Worm (Caenorhabditis elegans) whole organism, young adult: Measurements from ENCODE around the gene C08D8.1.

ENCODE experiments used
- B0035.1 ChIP-seq: sonication (generic microtip); optimal IDR thresholded peaks from 2 replicates; lab custom pipeline; 2016; ENCODE audit warnings: missing genetic modification characterization, mild to moderate bottlenecking, missing compliant biosample characterization, missing genotype, missing genetic modification reagents
- F22D6.2 ChIP-seq: sonication (generic microtip); optimal IDR thresholded peaks from 2 replicates; lab custom pipeline; 2016; ENCODE audit warnings: mild to moderate bottlenecking, missing genetic modification characterization, missing compliant biosample characterization
- F23B12.7 ChIP-seq: sonication (generic microtip); optimal IDR thresholded peaks from 2 replicates; lab custom pipeline; 2017; ENCODE audit warnings: missing genetic modification characterization, mild to moderate bottlenecking, missing compliant biosample characterization, antibody characterized with exemption, moderate library complexity; ENCODE audit not compliant: insufficient read depth
- F33H1.4 ChIP-seq: fragments of 200-800 bp; sonication (Bioruptor generic); IDR thresholded peaks from 2 replicates; pipeline ENCODE4 v1.3.6; 2022; ENCODE audit warnings: missing genetic modification reagents, missing genetic modification characterization, missing compliant biosample characterization
- F39B2.1 ChIP-seq: fragments of 200-800 bp; sonication (Bioruptor generic); IDR thresholded peaks from 2 replicates; pipeline ENCODE4 v1.3.6; 2022; ENCODE audit warnings: missing genetic modification reagents, missing genetic modification characterization, missing compliant biosample characterization
- F55B11.4 ChIP-seq: sonication (generic microtip); optimal IDR thresholded peaks from 2 replicates; lab custom pipeline; 2016; ENCODE audit warnings: missing compliant biosample characterization, missing genetic modification characterization, borderline replicate concordance; ENCODE audit not compliant: insufficient read depth
- K11D2.4 ChIP-seq: fragments of 200-800 bp; sonication (Bioruptor generic); IDR thresholded peaks from 2 replicates; pipeline ENCODE4 v1.3.6; 2022; ENCODE audit warnings: missing genetic modification reagents, missing genetic modification characterization, missing compliant biosample characterization
- K12H6.12 ChIP-seq: fragments of 200-800 bp; sonication (Bioruptor generic); optimal IDR thresholded peaks from 2 replicates; lab custom pipeline; 2018; ENCODE audit warnings: mild to moderate bottlenecking, missing genetic modification characterization, missing compliant biosample characterization
- T07F8.4 ChIP-seq: sonication (generic microtip); optimal IDR thresholded peaks from 2 replicates; lab custom pipeline; 2016; ENCODE audit warnings: mild to moderate bottlenecking, missing genetic modification characterization, moderate library complexity, missing compliant biosample characterization
- Y79H2A.3 ChIP-seq: fragments of 200-800 bp; sonication (Bioruptor generic); conservative IDR thresholded peaks from 2 replicates; pipeline ENCODE4 v1.3.6; 2022; ENCODE audit warnings: missing genetic modification reagents, missing genetic modification characterization, missing compliant biosample characterization
- akir-1 ChIP-seq: fragments of 200-800 bp; sonication (Bioruptor generic); optimal IDR thresholded peaks from 2 replicates; lab custom pipeline; 2018; ENCODE audit warnings: mild to moderate bottlenecking, missing genetic modification characterization, moderate library complexity, missing compliant biosample characterization
- aptf-2 ChIP-seq: fragments of 200-800 bp; sonication (Bioruptor generic); conservative IDR thresholded peaks from 2 replicates; pipeline ENCODE4 v1.3.6; 2022; ENCODE audit warnings: missing genetic modification reagents, missing genetic modification characterization, missing compliant biosample characterization
- cebp-1 ChIP-seq, 2 experiments: fragments of 200-800 bp in 1 of 2; sonication (Bioruptor generic) in 1 of 2; sonication (generic microtip) in 1 of 2; IDR thresholded peaks in 1 of 2; optimal IDR thresholded peaks in 1 of 2; 2 replicates each; pipeline versions ENCODE4 v1.3.6 to Lab custom; 2017 to 2022; ENCODE audit warnings: missing compliant biosample characterization in 2 of 2, missing genetic modification characterization in 2 of 2, mild to moderate bottlenecking in 1 of 2, missing genetic modification reagents in 1 of 2, moderate library complexity in 1 of 2
- cebp-2 ChIP-seq: fragments of 200-800 bp; sonication (Bioruptor generic); IDR thresholded peaks from 2 replicates; pipeline ENCODE4 v1.3.6; 2022; ENCODE audit warnings: missing genetic modification characterization, missing compliant biosample characterization
- dpff-1 ChIP-seq: sonication (generic microtip); optimal IDR thresholded peaks from 2 replicates; lab custom pipeline; 2017; ENCODE audit warnings: mild to moderate bottlenecking, missing genetic modification characterization, missing compliant biosample characterization
- dpl-1 ChIP-seq: fragments of 150-350 bp; optimal IDR thresholded peaks from 2 replicates; lab custom pipeline; 2014; ENCODE audit warnings: missing biosample characterization, missing genetic modification reagents, missing genetic modification characterization
- efl-1 ChIP-seq: fragments of 150-350 bp; optimal IDR thresholded peaks from 2 replicates; lab custom pipeline; 2014; ENCODE audit warnings: missing biosample characterization, missing genetic modification reagents, missing genetic modification characterization
- egl-18 ChIP-seq: fragments of 200-800 bp; sonication (Bioruptor generic); IDR thresholded peaks from 2 replicates; pipeline ENCODE4 v1.3.6; 2022; ENCODE audit warnings: missing genetic modification reagents, missing genetic modification characterization, missing compliant biosample characterization
- fkh-3 ChIP-seq: sonication (generic microtip); optimal IDR thresholded peaks from 2 replicates; lab custom pipeline; 2016; ENCODE audit warnings: mild to moderate bottlenecking, missing genetic modification characterization, missing compliant biosample characterization
- gei-17 ChIP-seq: fragments of 200-800 bp; sonication (Bioruptor generic); optimal IDR thresholded peaks from 2 replicates; lab custom pipeline; 2018; ENCODE audit warnings: mild to moderate bottlenecking, missing genetic modification characterization, missing compliant biosample characterization
- hlh-12 ChIP-seq: sonication (generic microtip); optimal IDR thresholded peaks from 2 replicates; lab custom pipeline; 2016; ENCODE audit warnings: missing genetic modification characterization, missing compliant biosample characterization
- lag-1 ChIP-seq: fragments of 200-800 bp; sonication (Bioruptor generic); IDR thresholded peaks from 2 replicates; pipeline ENCODE4 v1.3.6; 2022; ENCODE audit warnings: missing genetic modification reagents, missing genetic modification characterization, missing compliant biosample characterization
- lin-54 ChIP-seq: fragments of 200-800 bp; sonication (Bioruptor generic); optimal IDR thresholded peaks from 2 replicates; lab custom pipeline; 2018; ENCODE audit warnings: mild to moderate bottlenecking, missing genetic modification characterization, missing compliant biosample characterization
- lir-1 ChIP-seq: fragments of 200-800 bp; sonication (Bioruptor generic); conservative IDR thresholded peaks from 2 replicates; pipeline ENCODE4 v1.3.6; 2022; ENCODE audit warnings: missing genetic modification reagents, missing genetic modification characterization, missing compliant biosample characterization
- lsy-27 ChIP-seq: sonication (generic microtip); optimal IDR thresholded peaks from 2 replicates; lab custom pipeline; 2017; ENCODE audit warnings: missing genetic modification characterization, mild to moderate bottlenecking, missing compliant biosample characterization, antibody characterized with exemption, missing genotype, borderline replicate concordance; ENCODE audit not compliant: insufficient read depth
- madf-3 ChIP-seq: fragments of 200-800 bp; sonication (Bioruptor generic); IDR thresholded peaks from 2 replicates; pipeline ENCODE4 v1.3.6; 2022; ENCODE audit warnings: missing genetic modification reagents, missing genetic modification characterization, missing compliant biosample characterization
- madf-6 ChIP-seq: fragments of 200-800 bp; sonication (Bioruptor generic); IDR thresholded peaks from 2 replicates; pipeline ENCODE4 v1.3.6; 2022; ENCODE audit warnings: missing genetic modification reagents, missing genetic modification characterization, missing compliant biosample characterization
- madf-8 ChIP-seq: fragments of 200-800 bp; sonication (Bioruptor generic); conservative IDR thresholded peaks from 2 replicates; pipeline ENCODE4 v1.3.6; 2022; ENCODE audit warnings: missing genetic modification reagents, missing genetic modification characterization, missing compliant biosample characterization
- mes-4 ChIP-seq: sonication (generic microtip); optimal IDR thresholded peaks from 2 replicates; lab custom pipeline; 2016; ENCODE audit warnings: missing genotype, missing genetic modification characterization, missing compliant biosample characterization
- nfya-2 ChIP-seq: fragments of 200-800 bp; sonication (Bioruptor generic); IDR thresholded peaks from 2 replicates; pipeline ENCODE4 v1.3.6; 2022; ENCODE audit warnings: missing genetic modification reagents, missing genetic modification characterization, missing compliant biosample characterization
- nfyb-1 ChIP-seq: fragments of 200-800 bp; sonication (Bioruptor generic); IDR thresholded peaks from 2 replicates; pipeline ENCODE4 v1.3.6; 2022; ENCODE audit warnings: missing genetic modification reagents, missing genetic modification characterization, missing compliant biosample characterization
- rec-8 ChIP-seq, 2 experiments: sonication (generic microtip); optimal IDR thresholded peaks; 2 replicates each; lab custom pipeline; 2016; ENCODE audit warnings: mild to moderate bottlenecking in 2 of 2, missing genetic modification characterization in 2 of 2, missing genetic modification reagents in 2 of 2, missing genotype in 2 of 2, missing biosample characterization in 1 of 2, missing compliant biosample characterization in 1 of 2, moderate library complexity in 1 of 2
- repo-1 ChIP-seq: sonication (generic microtip); optimal IDR thresholded peaks from 2 replicates; lab custom pipeline; 2017; ENCODE audit warnings: mild to moderate bottlenecking, missing genetic modification characterization, missing compliant biosample characterization
- sea-2 ChIP-seq: fragments of 200-800 bp; sonication (Bioruptor generic); IDR thresholded peaks from 2 replicates; pipeline ENCODE4 v1.3.6; 2022; ENCODE audit warnings: missing genetic modification characterization, missing compliant biosample characterization
- somi-1 ChIP-seq: fragments of 200-800 bp; sonication (Bioruptor generic); optimal IDR thresholded peaks from 2 replicates; lab custom pipeline; 2018; ENCODE audit warnings: mild to moderate bottlenecking, missing genetic modification characterization, missing compliant biosample characterization
- tlf-1 ChIP-seq: fragments of 200-800 bp; sonication (Bioruptor generic); optimal IDR thresholded peaks from 2 replicates; lab custom pipeline; 2018; ENCODE audit warnings: mild to moderate bottlenecking, missing genetic modification characterization, missing compliant biosample characterization
- unc-130 ChIP-seq: sonication (generic microtip); optimal IDR thresholded peaks from 2 replicates; lab custom pipeline; 2016; ENCODE audit warnings: missing genetic modification reagents, missing genetic modification characterization, missing compliant biosample characterization
- ztf-18 ChIP-seq: sonication (generic microtip); optimal IDR thresholded peaks from 2 replicates; lab custom pipeline; 2016; ENCODE audit warnings: missing genotype, mild to moderate bottlenecking, missing genetic modification characterization, missing compliant biosample characterization
- ztf-22 ChIP-seq: fragments of 200-800 bp; sonication (Bioruptor generic); optimal IDR thresholded peaks from 2 replicates; lab custom pipeline; 2018; ENCODE audit warnings: mild to moderate bottlenecking, missing genetic modification characterization, moderate library complexity, missing compliant biosample characterization
- ztf-25 ChIP-seq: fragments of 200-800 bp; sonication (Bioruptor generic); IDR thresholded peaks from 2 replicates; pipeline ENCODE4 v1.3.6; 2022; ENCODE audit warnings: missing genetic modification reagents, missing genetic modification characterization, missing compliant biosample characterization

The C08D8.1 gene

ce11 chrV:8335620-8336019 is 9.9 kb upstream of the C08D8.1 start:
- TF ChIP-seq ztf-22 (GFP tag; lab: Kevin White, UChicago): no peak
- TF ChIP-seq cebp-1 (GFP tag; IDR thresholded peaks at IDR 0.05; lab: Robert Waterston, UW): peak; percentile 51; the same call in 1 of the 2 replicates
- peak; percentile 78 for TF ChIP-seq cebp-1 (tag; optimal IDR thresholded peaks at IDR 0.05; lab: Kevin White, UChicago)

ce11 chrV:8340924-8341323 is 4.6 kb upstream of the C08D8.1 start, which contains the start of gene C08D8.7:
TSS of gene C08D8.7 (plus strand) at chrV:8341224.
- 0 out of 2 replicates have a peak, but pooled peaks have one; percentile 48 for TF ChIP-seq aptf-2 (GFP tag; lab: Robert Waterston, UW)

- TF ChIP-seq sea-2 (no peak), ztf-18 (tag; lab: Kevin White, UChicago) (no peak), F39B2.1 (no peak), ztf-25 (GFP tag; lab: Robert Waterston, UW) (no peak)
These were observed 3.1 kb upstream of the C08D8.1 start for ce11 chrV:8342416-8342815.

ce11 chrV:8348959-8349389 is 3.4 kb downstream of the C08D8.1 start:
- TF ChIP-seq tlf-1 (GFP tag; lab: Kevin White, UChicago) (peak; percentile 67), ztf-25 (GFP tag; lab: Robert Waterston, UW) (no peak), dpl-1 (peak; percentile 10), lag-1 (no peak), cebp-1 (GFP tag; IDR thresholded peaks at IDR 0.05; lab: Robert Waterston, UW) (no peak), cebp-1 (tag; optimal IDR thresholded peaks at IDR 0.05; lab: Kevin White, UChicago) (peak; percentile 76), somi-1 (peak; percentile 17), dpff-1 (tag; lab: Kevin White, UChicago) (no peak), lir-1 (0 out of 2 replicates have a peak, but pooled peaks have one; percentile 10), F22D6.2 (tag; lab: Kevin White, UChicago) (peak; percentile 27), cebp-2 (GFP tag; lab: Robert Waterston, UW) (0 out of 2 replicates have a peak, but pooled peaks have one; percentile 32), K12H6.12 (tag; lab: Kevin White, UChicago) (peak; percentile 28), rec-8 (tag; optimal IDR thresholded peaks at IDR 0.05; lab: Kevin White, UChicago) (peak in 1 of 2 experiments; percentile 78), madf-6 (GFP tag; lab: Robert Waterston, UW) (peak; percentile 93), B0035.1 (tag; lab: Kevin White, UChicago) (peak; percentile 15), egl-18 (GFP tag; lab: Robert Waterston, UW) (0 out of 2 replicates have a peak, but pooled peaks have one; percentile 9), efl-1 (GFP tag; lab: Kevin White, UChicago) (peak; percentile 19), gei-17 (GFP tag; lab: Kevin White, UChicago) (peak; percentile 65), nfyb-1 (GFP tag; lab: Robert Waterston, UW) (peak; percentile 92), ztf-22 (GFP tag; lab: Kevin White, UChicago) (no peak), hlh-12 (tag; lab: Kevin White, UChicago) (no peak), Y79H2A.3 (GFP tag; lab: Robert Waterston, UW) (no peak), unc-130 (GFP tag; lab: Kevin White, UChicago) (peak; percentile 79), T07F8.4 (tag; lab: Kevin White, UChicago) (peak; percentile 54), madf-3 (GFP tag; lab: Robert Waterston, UW) (peak; percentile 67; the same call in 1 of the 2 replicates), mes-4 (tag; lab: Kevin White, UChicago) (peak; percentile 49), F55B11.4 (tag; lab: Kevin White, UChicago) (no peak), fkh-3 (tag; lab: Kevin White, UChicago) (no peak), nfya-2 (GFP tag; lab: Robert Waterston, UW) (no peak), lin-54 (GFP tag; lab: Kevin White, UChicago) (peak; percentile 84), F33H1.4 (GFP tag; lab: Robert Waterston, UW) (peak; percentile 74), ztf-18 (tag; lab: Kevin White, UChicago) (peak; percentile 88), repo-1 (peak; percentile 85), lsy-27 (tag; lab: Kevin White, UChicago) (no peak), K11D2.4 (GFP tag; lab: Robert Waterston, UW) (peak; percentile 65; the same call in 1 of the 2 replicates), F23B12.7 (peak; percentile 94), akir-1 (GFP tag; lab: Kevin White, UChicago) (peak; percentile 68), madf-8 (GFP tag; lab: Robert Waterston, UW) (peak; percentile 66)
